Worm (Caenorhabditis elegans) whole organism, L2 larva: ENCODE results near the gene blos-7.

Experiments used
- C34F6.9 ChIP-seq: fragments of 150-350 bp; optimal IDR thresholded peaks from 2 replicates; lab custom pipeline; 2014; ENCODE audit warnings: missing biosample characterization, missing genetic modification characterization
- R02D3.7 ChIP-seq: fragments of 150-350 bp; optimal IDR thresholded peaks from 2 replicates; lab custom pipeline; 2014; ENCODE audit warnings: missing biosample characterization, missing genetic modification characterization
- Y55F3AM.14 ChIP-seq: fragments of 200-800 bp; sonication (Bioruptor generic); optimal IDR thresholded peaks from 2 replicates; lab custom pipeline; 2018; ENCODE audit warnings: mild to moderate bottlenecking, missing genetic modification characterization, missing compliant biosample characterization
- ZK546.5 ChIP-seq: sonication (generic microtip); optimal IDR thresholded peaks from 2 replicates; lab custom pipeline; 2017; ENCODE audit warnings: missing biosample characterization, missing genetic modification characterization
- alr-1 ChIP-seq: fragments of 150-350 bp; optimal IDR thresholded peaks from 2 replicates; lab custom pipeline; 2014; ENCODE audit warnings: missing biosample characterization, missing genetic modification characterization
- aly-2 ChIP-seq: fragments of 150-350 bp; optimal IDR thresholded peaks from 2 replicates; lab custom pipeline; 2014; ENCODE audit warnings: missing biosample characterization, missing genetic modification characterization
- ama-1 ChIP-seq: fragments of 150-350 bp; optimal IDR thresholded peaks from 2 replicates; lab custom pipeline; 2018; ENCODE audit warnings: inconsistent platforms
- ceh-16 ChIP-seq: fragments of 150-350 bp; optimal IDR thresholded peaks from 2 replicates; lab custom pipeline; 2014; ENCODE audit warnings: missing biosample characterization, missing genetic modification characterization
- dmd-4 ChIP-seq: sonication (generic microtip); optimal IDR thresholded peaks from 2 replicates; lab custom pipeline; 2017; ENCODE audit warnings: missing biosample characterization, missing genetic modification characterization
- egl-27 ChIP-seq: sonication (generic microtip); optimal IDR thresholded peaks from 3 replicates; lab custom pipeline; 2017; ENCODE audit warnings: missing biosample characterization, missing genetic modification reagents, missing genetic modification characterization
- elt-1 ChIP-seq: fragments of 150-350 bp; optimal IDR thresholded peaks from 2 replicates; lab custom pipeline; 2014; ENCODE audit warnings: missing biosample characterization, missing genetic modification characterization
- elt-3 ChIP-seq: sonication (generic microtip); optimal IDR thresholded peaks from 2 replicates; lab custom pipeline; 2017; ENCODE audit warnings: missing biosample characterization, missing genetic modification characterization
- lin-11 ChIP-seq: fragments of 150-350 bp; sonication (generic microtip); optimal IDR thresholded peaks from 2 replicates; lab custom pipeline; 2014; ENCODE audit warnings: missing biosample characterization, missing genetic modification characterization, inconsistent platforms, mixed read lengths
- lin-39 ChIP-seq: fragments of 150-350 bp; optimal IDR thresholded peaks from 2 replicates; lab custom pipeline; 2014; ENCODE audit warnings: missing biosample characterization, missing genetic modification reagents, missing genetic modification characterization
- lsy-2 ChIP-seq, 2 experiments: fragments of 150-350 bp in 1 of 2; sonication (generic microtip) in 1 of 2; optimal IDR thresholded peaks; 2 replicates each; lab custom pipeline; 2014 to 2017; ENCODE audit warnings: missing biosample characterization in 2 of 2, missing genetic modification characterization in 2 of 2
- mab-5 ChIP-seq: fragments of 150-350 bp; optimal IDR thresholded peaks from 2 replicates; lab custom pipeline; 2014; ENCODE audit warnings: missing biosample characterization, missing genetic modification characterization
- mdl-1 ChIP-seq, 2 experiments: fragments of 150-350 bp in 1 of 2; sonication (generic microtip) in 1 of 2; optimal IDR thresholded peaks; 2 replicates each; lab custom pipeline; 2017; ENCODE audit warnings: missing biosample characterization in 2 of 2, missing genetic modification characterization in 2 of 2
- nhr-11 ChIP-seq: fragments of 150-350 bp; optimal IDR thresholded peaks from 2 replicates; lab custom pipeline; 2014; ENCODE audit warnings: missing biosample characterization, missing genetic modification characterization
- nhr-12 ChIP-seq: fragments of 150-350 bp; optimal IDR thresholded peaks from 2 replicates; lab custom pipeline; 2014; ENCODE audit warnings: missing biosample characterization, missing genetic modification characterization
- nhr-129 ChIP-seq: fragments of 150-350 bp; optimal IDR thresholded peaks from 2 replicates; lab custom pipeline; 2014; ENCODE audit warnings: missing biosample characterization, missing genetic modification characterization
- nhr-21 ChIP-seq: fragments of 150-350 bp; optimal IDR thresholded peaks from 2 replicates; lab custom pipeline; 2014; ENCODE audit warnings: missing biosample characterization, missing genetic modification characterization
- nhr-23 ChIP-seq: fragments of 150-350 bp; optimal IDR thresholded peaks from 2 replicates; lab custom pipeline; 2014; ENCODE audit warnings: missing biosample characterization, missing genetic modification reagents, missing genetic modification characterization
- nhr-6 ChIP-seq: fragments of 150-350 bp; optimal IDR thresholded peaks from 2 replicates; lab custom pipeline; 2014; ENCODE audit warnings: missing biosample characterization, missing genetic modification characterization
- nhr-77 ChIP-seq: fragments of 150-350 bp; optimal IDR thresholded peaks from 2 replicates; lab custom pipeline; 2014; ENCODE audit warnings: missing biosample characterization, missing genetic modification characterization
- peb-1 ChIP-seq: fragments of 150-350 bp; optimal IDR thresholded peaks from 2 replicates; lab custom pipeline; 2014; ENCODE audit warnings: missing biosample characterization, missing genetic modification characterization
- sem-4 ChIP-seq: fragments of 150-350 bp; optimal IDR thresholded peaks from 2 replicates; lab custom pipeline; 2014; ENCODE audit warnings: missing biosample characterization, missing genetic modification reagents, missing genetic modification characterization
- sma-3 ChIP-seq: sonication (generic microtip); optimal IDR thresholded peaks from 2 replicates; lab custom pipeline; 2016; ENCODE audit warnings: missing genetic modification reagents, missing genetic modification characterization, missing compliant biosample characterization
- sma-9 ChIP-seq, 2 experiments: fragments of 150-350 bp in 1 of 2; sonication (generic microtip) in 1 of 2; optimal IDR thresholded peaks; 2 replicates each; lab custom pipeline; 2014 to 2016; ENCODE audit warnings: missing genetic modification characterization in 2 of 2, mild to moderate bottlenecking in 1 of 2, missing biosample characterization in 1 of 2, missing compliant biosample characterization in 1 of 2, missing genetic modification reagents in 1 of 2, moderate library complexity in 1 of 2
- unc-39 ChIP-seq: fragments of 150-350 bp; optimal IDR thresholded peaks from 2 replicates; lab custom pipeline; 2014; ENCODE audit warnings: missing biosample characterization, missing genetic modification characterization
- unc-55 ChIP-seq: fragments of 150-350 bp; sonication (generic microtip); optimal IDR thresholded peaks from 3 replicates; lab custom pipeline; 2014; ENCODE audit warnings: missing biosample characterization, missing genetic modification reagents, missing genetic modification characterization
- unc-62 ChIP-seq: fragments of 150-350 bp; optimal IDR thresholded peaks from 2 replicates; lab custom pipeline; 2014; ENCODE audit warnings: missing biosample characterization, missing genetic modification reagents, missing genetic modification characterization
- zag-1 ChIP-seq: fragments of 150-350 bp; optimal IDR thresholded peaks from 2 replicates; lab custom pipeline; 2014; ENCODE audit warnings: missing biosample characterization, missing genetic modification characterization
- ztf-4 ChIP-seq: fragments of 150-350 bp; optimal IDR thresholded peaks from 2 replicates; lab custom pipeline; 2014; ENCODE audit warnings: missing biosample characterization, missing genetic modification characterization

The blos-7 gene

DNA sequence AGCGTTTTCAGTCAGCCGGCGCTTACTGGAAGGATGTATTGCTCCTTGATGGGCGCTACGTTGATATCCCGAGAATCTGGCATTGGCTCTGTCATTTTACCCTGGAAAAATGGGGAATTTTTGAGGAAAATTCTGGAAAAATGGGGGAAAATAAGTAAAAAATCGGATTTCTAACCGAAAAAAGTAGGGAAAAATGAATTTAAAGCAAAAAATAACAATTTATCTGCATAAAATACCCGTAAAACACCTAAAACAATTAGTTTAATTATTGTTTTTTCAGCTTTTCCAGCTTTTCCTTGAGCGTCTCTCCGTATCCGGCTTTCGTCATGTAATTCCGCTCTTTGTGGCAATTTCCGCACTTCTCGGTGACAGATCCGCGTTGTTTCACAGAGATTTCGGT is 15.7 kb upstream of the blos-7 start, which contains the start of gene Y37E11B.5:
TSS of gene Y37E11B.5 (minus strand) at position 101 of the 400 bp plus-strand sequence.
- TF ChIP-seq nhr-77 (tag; lab: Kevin White, UChicago) (no peak), nhr-12 (no peak), unc-39 (no peak), lin-39 (no peak), mdl-1 (tag; optimal IDR thresholded peaks at IDR 0.05; lab: Kevin White, UChicago) (no peak), alr-1 (tag; lab: Kevin White, UChicago) (no peak)

DNA sequence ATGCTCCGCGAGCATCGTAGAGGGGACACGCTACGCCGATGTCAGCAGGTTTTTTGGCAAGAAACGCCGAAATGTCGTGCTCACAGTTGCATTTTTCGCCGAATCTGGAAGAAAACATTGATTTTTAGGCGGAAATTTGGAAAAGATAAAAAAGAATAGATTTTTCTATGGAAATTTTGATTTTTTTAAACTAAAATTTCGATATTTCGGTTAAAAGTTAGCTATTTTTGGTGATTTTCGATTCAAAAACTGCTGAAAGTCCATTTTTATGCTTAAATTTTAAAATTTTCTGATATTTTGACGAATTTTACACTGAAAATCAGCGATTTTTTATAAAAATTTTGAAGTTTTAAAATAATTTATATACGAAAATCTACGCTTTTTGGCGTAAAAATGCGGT is 14.7 kb upstream of the blos-7 start:
- no peak for TF ChIP-seq ztf-4 (tag; lab: Kevin White, UChicago)
- TF ChIP-seq nhr-6 (tag; lab: Kevin White, UChicago), result no peak
- TF ChIP-seq elt-1 (tag; lab: Kevin White, UChicago), result no peak
- TF ChIP-seq nhr-129 (tag; lab: Kevin White, UChicago), result no peak
- no peak for TF ChIP-seq R02D3.7 (tag; lab: Kevin White, UChicago)
- no peak for TF ChIP-seq unc-39
- no peak for TF ChIP-seq nhr-21 (tag; lab: Kevin White, UChicago)
- no peak for TF ChIP-seq aly-2
- no peak for TF ChIP-seq nhr-11
- TF ChIP-seq dmd-4 (tag; lab: Kevin White, UChicago), result no peak
- no peak for TF ChIP-seq lsy-2 (tag; optimal IDR thresholded peaks at IDR 0.05; lab: Kevin White, UChicago)
- no peak for TF ChIP-seq lin-11 (tag; lab: Kevin White, UChicago)
- TF ChIP-seq sma-3 (GFP tag; lab: Kevin White, UChicago), result no peak
- no peak for TF ChIP-seq ZK546.5 (tag; lab: Kevin White, UChicago)
- TF ChIP-seq ceh-16 (tag; lab: Kevin White, UChicago), result no peak
- TF ChIP-seq peb-1 (tag; lab: Kevin White, UChicago), result no peak
- no peak for TF ChIP-seq sma-9 (GFP tag; optimal IDR thresholded peaks at IDR 0.05; lab: Kevin White, UChicago)
- TF ChIP-seq sma-9 (tag; optimal IDR thresholded peaks at IDR 0.05; lab: Kevin White, UChicago), result no peak
- TF ChIP-seq ama-1 (lab: Kevin White, UChicago), result no peak
- no peak for TF ChIP-seq nhr-23 (tag; lab: Kevin White, UChicago)
- TF ChIP-seq nhr-77 (tag; lab: Kevin White, UChicago), result no peak
- TF ChIP-seq, all 48 proteins: peak for 0

DNA sequence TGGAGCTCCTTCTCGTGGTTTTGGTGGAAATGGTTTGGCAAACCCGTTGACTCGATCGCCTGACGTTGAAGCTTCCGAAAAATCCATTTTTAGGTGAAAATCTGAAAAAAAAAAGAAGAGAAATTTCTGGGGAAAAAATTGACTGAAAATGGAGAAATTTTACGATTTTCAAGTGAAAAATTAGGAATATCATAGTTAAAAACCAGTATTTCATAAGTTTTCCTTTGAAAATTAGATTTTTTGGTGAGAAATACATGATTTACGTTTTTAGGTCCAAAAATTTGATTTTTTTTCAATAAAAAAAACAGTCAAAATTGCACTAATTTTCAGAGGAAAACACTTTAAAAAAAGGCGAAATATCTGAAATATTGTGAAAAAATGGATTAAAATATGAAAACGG is 10.8 kb upstream of the blos-7 start, which contains the start of gene taf-2:
TSS of gene taf-2 (minus strand) at position 101 of the 400 bp plus-strand sequence.
- TF ChIP-seq mab-5, result no peak
- no peak for TF ChIP-seq lin-11 (tag; lab: Kevin White, UChicago)
- TF ChIP-seq ZK546.5 (tag; lab: Kevin White, UChicago), result no peak
- TF ChIP-seq unc-39, result no peak
- no peak for TF ChIP-seq R02D3.7 (tag; lab: Kevin White, UChicago)
- no peak for TF ChIP-seq aly-2
- no peak for TF ChIP-seq elt-3 (tag; lab: Kevin White, UChicago)
- TF ChIP-seq unc-55 (GFP tag; lab: Kevin White, UChicago), result no peak
- no peak for TF ChIP-seq ceh-16 (tag; lab: Kevin White, UChicago)
- no peak for TF ChIP-seq nhr-77 (tag; lab: Kevin White, UChicago)
- TF ChIP-seq sma-9 (GFP tag; optimal IDR thresholded peaks at IDR 0.05; lab: Kevin White, UChicago), result no peak
- no peak for TF ChIP-seq sma-9 (tag; optimal IDR thresholded peaks at IDR 0.05; lab: Kevin White, UChicago)

DNA sequence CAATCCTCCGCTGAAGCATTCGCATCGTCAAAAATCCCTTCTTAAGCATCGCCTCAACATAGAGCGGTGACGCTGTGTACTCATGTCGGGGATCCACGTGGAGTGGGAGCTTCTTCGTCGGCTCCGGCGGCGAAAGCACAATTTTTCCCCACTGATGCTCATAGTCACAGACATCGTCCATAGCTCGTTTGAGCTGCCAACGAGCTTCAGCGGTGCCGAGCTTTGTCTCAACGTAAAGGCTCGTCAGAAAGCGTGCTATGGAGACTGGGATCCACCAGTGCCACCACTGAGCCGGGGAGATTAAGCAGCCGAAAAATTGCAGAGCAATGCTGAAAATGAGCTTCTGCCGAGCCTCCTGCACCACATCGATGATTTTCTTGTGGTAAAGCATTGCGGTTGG is 8.1 kb upstream of the blos-7 start:
- no peak for TF ChIP-seq egl-27 (tag; lab: Kevin White, UChicago)

DNA sequence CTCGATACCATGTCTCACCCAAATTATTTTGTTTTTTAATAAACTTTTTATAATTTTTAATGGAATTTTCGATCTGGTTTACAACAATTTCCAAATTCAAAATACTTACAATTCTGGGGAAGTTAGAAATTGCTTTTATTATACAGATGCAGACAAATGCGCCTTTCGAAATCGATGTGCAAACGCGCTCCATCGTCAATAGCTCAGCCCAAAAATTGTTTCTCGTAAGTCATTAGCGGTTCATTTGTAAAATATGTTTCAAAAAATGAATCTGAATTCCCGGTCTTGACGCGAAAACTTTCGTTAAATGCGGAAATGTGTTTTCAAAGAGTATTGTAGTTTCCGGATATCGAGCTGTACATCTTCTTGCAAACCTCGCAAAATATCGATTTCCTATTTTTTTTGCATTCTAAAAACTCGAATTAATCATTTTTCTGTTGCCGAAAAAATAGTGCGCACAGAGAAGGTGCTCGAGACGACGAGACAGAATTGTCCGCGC is 3.2 kb downstream of the blos-7 start, which contains the start of gene Y37E11B.1:
TSS of gene Y37E11B.1 (plus strand) at position 145 of the 499 bp plus-strand sequence.
- TF ChIP-seq ceh-16 (tag; lab: Kevin White, UChicago) (no peak), unc-55 (GFP tag; lab: Kevin White, UChicago) (peak; percentile 48), lsy-2 (tag; optimal IDR thresholded peaks at IDR 0.05; lab: Kevin White, UChicago) (peak in 1 of 2 experiments; percentile 34), mdl-1 (tag; optimal IDR thresholded peaks at IDR 0.05; lab: Kevin White, UChicago) (no peak), sem-4 (peak; percentile 8), lin-39 (no peak), nhr-129 (tag; lab: Kevin White, UChicago) (peak; percentile 15), C34F6.9 (tag; lab: Kevin White, UChicago) (peak; percentile 10)

DNA sequence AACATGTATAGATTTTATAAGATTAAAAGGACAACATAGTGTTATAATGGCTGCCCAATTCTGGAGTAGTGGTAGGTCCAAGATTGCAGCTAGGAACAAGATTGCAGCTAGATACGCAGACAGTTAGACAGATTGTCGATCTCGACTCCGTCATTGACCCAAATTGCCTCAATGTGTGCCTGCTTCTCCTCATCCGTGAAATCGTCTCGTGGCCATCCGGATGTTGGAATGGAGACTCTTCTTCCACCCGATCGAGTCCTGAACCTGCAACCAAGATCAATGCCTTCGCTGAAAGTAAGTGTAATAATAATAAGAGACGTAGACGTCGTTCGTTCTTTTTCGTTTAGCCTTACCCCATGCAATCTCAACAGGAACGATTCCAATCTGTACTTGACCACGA is 4.0 kb downstream of the blos-7 start:
- TF ChIP-seq Y55F3AM.14 (GFP tag; lab: Kevin White, UChicago), result no peak
- TF ChIP-seq zag-1 (tag; lab: Kevin White, UChicago), result no peak
- TF ChIP-seq unc-62, result no peak
- no peak for TF ChIP-seq sma-3 (GFP tag; lab: Kevin White, UChicago)
